Fruit fly (Drosophila melanogaster) whole organism, embryonic: Measurements from ENCODE around the gene Pp2A-29B.
A peak's percentile ranks its signal among the peaks of the same experiment; 100 is the strongest.

Experiments
- Abd-B ChIP-seq: fragments of 200-800 bp; sonication (Bioruptor generic); optimal IDR thresholded peaks from 2 replicates; lab custom pipeline; 2018; ENCODE audit warnings: missing biosample characterization, mild to moderate bottlenecking, missing genetic modification characterization, moderate library complexity
- Bteb2 ChIP-seq: fragments of 200-800 bp; sonication (Bioruptor generic); optimal IDR thresholded peaks from 2 replicates; lab custom pipeline; 2016; ENCODE audit warnings: missing biosample characterization, missing genetic modification characterization
- CG11093 ChIP-seq: fragments of 200-800 bp; sonication (Bioruptor generic); IDR thresholded peaks from 3 replicates; pipeline ENCODE4 v1.3.6; 2022; ENCODE audit warnings: missing biosample characterization, missing genetic modification characterization
- CG12299 ChIP-seq: fragments of 200-800 bp; sonication (Bioruptor generic); optimal IDR thresholded peaks from 2 replicates; lab custom pipeline; 2018; ENCODE audit warnings: missing biosample characterization, mild to moderate bottlenecking, missing genetic modification characterization
- CG1647 ChIP-seq: fragments of 200-800 bp; sonication (Bioruptor generic); optimal IDR thresholded peaks from 3 replicates; lab custom pipeline; 2016; ENCODE audit warnings: missing biosample characterization, missing genetic modification characterization
- CG16863 ChIP-seq: fragments of 200-800 bp; sonication (Bioruptor generic); optimal IDR thresholded peaks from 3 replicates; lab custom pipeline; 2016; ENCODE audit warnings: missing biosample characterization, missing genetic modification characterization
- CG18476 ChIP-seq: fragments of 200-800 bp; sonication (Bioruptor generic); optimal IDR thresholded peaks from 2 replicates; lab custom pipeline; 2016; ENCODE audit warnings: missing biosample characterization, mild to moderate bottlenecking, missing genetic modification characterization
- CG32532 ChIP-seq: fragments of 200-800 bp; sonication (Bioruptor generic); IDR thresholded peaks from 2 replicates; pipeline ENCODE4 v1.3.6; 2022; ENCODE audit warnings: missing biosample characterization, missing genetic modification characterization
- CG32772 ChIP-seq: fragments of 200-800 bp; sonication (Bioruptor generic); IDR thresholded peaks from 2 replicates; pipeline ENCODE4 v1.3.6; 2022; ENCODE audit warnings: missing biosample characterization, missing genetic modification characterization
- CG33213 ChIP-seq: fragments of 200-800 bp; sonication (Bioruptor generic); optimal IDR thresholded peaks from 3 replicates; lab custom pipeline; 2016; ENCODE audit warnings: missing biosample characterization, missing genetic modification characterization
- CG4282 ChIP-seq: fragments of 200-800 bp; sonication (Bioruptor generic); optimal IDR thresholded peaks from 2 replicates; lab custom pipeline; 2016; ENCODE audit warnings: missing biosample characterization, missing genetic modification characterization
- CG4730 ChIP-seq: fragments of 200-800 bp; sonication (Bioruptor generic); IDR thresholded peaks from 2 replicates; pipeline ENCODE4 v1.3.6; 2022; ENCODE audit warnings: missing biosample characterization, missing genetic modification characterization
- CG7786 ChIP-seq: fragments of 200-800 bp; sonication (Bioruptor generic); optimal IDR thresholded peaks from 2 replicates; lab custom pipeline; 2016; ENCODE audit warnings: missing biosample characterization, missing genetic modification characterization
- CG7928 ChIP-seq: fragments of 200-800 bp; sonication (Bioruptor generic); optimal IDR thresholded peaks from 2 replicates; lab custom pipeline; 2017; ENCODE audit warnings: missing biosample characterization, mild to moderate bottlenecking, missing genetic modification characterization
- Chrac-16 ChIP-seq: fragments of 200-800 bp; sonication (Bioruptor generic); optimal IDR thresholded peaks from 3 replicates; lab custom pipeline; 2016; ENCODE audit warnings: missing biosample characterization, missing genetic modification characterization
- CrebB ChIP-seq: fragments of 200-800 bp; sonication (Bioruptor generic); optimal IDR thresholded peaks from 3 replicates; lab custom pipeline; 2018; ENCODE audit warnings: missing biosample characterization, mild to moderate bottlenecking, missing genetic modification characterization
- Dll ChIP-seq: fragments of 200-800 bp; sonication (Bioruptor generic); IDR thresholded peaks from 4 replicates; pipeline ENCODE4 v1.3.6; 2022; ENCODE audit warnings: missing biosample characterization, missing genetic modification characterization; ENCODE audit not compliant: partially characterized antibody
- Doc2 ChIP-seq: fragments of 200-800 bp; sonication (Bioruptor generic); IDR thresholded peaks from 2 replicates; pipeline ENCODE4 v1.3.6; 2022; ENCODE audit warnings: missing biosample characterization, missing genetic modification characterization
- Dp ChIP-seq: fragments of 200-800 bp; sonication (Bioruptor generic); optimal IDR thresholded peaks from 2 replicates; lab custom pipeline; 2018; ENCODE audit warnings: missing biosample characterization, mild to moderate bottlenecking, missing genetic modification characterization, moderate library complexity
- Ets97D ChIP-seq: fragments of 200-800 bp; sonication (Bioruptor generic); optimal IDR thresholded peaks from 3 replicates; lab custom pipeline; 2016; ENCODE audit warnings: missing biosample characterization, missing genetic modification characterization
- Hey ChIP-seq: fragments of 200-800 bp; sonication (Bioruptor generic); optimal IDR thresholded peaks from 3 replicates; lab custom pipeline; 2018; ENCODE audit warnings: missing biosample characterization, mild to moderate bottlenecking, missing genetic modification characterization
- HmgZ ChIP-seq: fragments of 200-800 bp; sonication (Bioruptor generic); optimal IDR thresholded peaks from 2 replicates; lab custom pipeline; 2018; ENCODE audit warnings: missing biosample characterization, mild to moderate bottlenecking, missing genetic modification characterization
- Hmr ChIP-seq: fragments of 200-800 bp; sonication (Bioruptor generic); optimal IDR thresholded peaks from 3 replicates; lab custom pipeline; 2017; ENCODE audit warnings: mild to moderate bottlenecking, missing biosample characterization, missing genetic modification reagents, missing genetic modification characterization
- Hr51 ChIP-seq, 2 experiments: fragments of 200-800 bp; sonication (Bioruptor generic); optimal IDR thresholded peaks; 2 replicates in 1 of 2; 3 replicates in 1 of 2; lab custom pipeline; 2016 to 2018; ENCODE audit warnings: missing biosample characterization in 2 of 2, missing genetic modification characterization in 2 of 2, mild to moderate bottlenecking in 1 of 2, moderate library complexity in 1 of 2
- Hsf ChIP-seq: fragments of 200-800 bp; sonication (Bioruptor generic); optimal IDR thresholded peaks from 3 replicates; lab custom pipeline; 2016; ENCODE audit warnings: missing biosample characterization, missing genetic modification characterization
- Poxn ChIP-seq: fragments of 200-800 bp; sonication (Bioruptor generic); IDR thresholded peaks from 2 replicates; pipeline ENCODE4 v1.3.6; 2022; ENCODE audit warnings: missing biosample characterization, missing genetic modification characterization
- ac ChIP-seq: fragments of 200-800 bp; sonication (Bioruptor generic); optimal IDR thresholded peaks from 3 replicates; lab custom pipeline; 2017; ENCODE audit warnings: missing biosample characterization, mild to moderate bottlenecking, missing genetic modification characterization
- ato ChIP-seq: fragments of 200-800 bp; sonication (Bioruptor generic); IDR thresholded peaks from 2 replicates; pipeline ENCODE4 v1.3.6; 2022; ENCODE audit warnings: missing biosample characterization, missing genetic modification characterization; ENCODE audit not compliant: partially characterized antibody
- bowl ChIP-seq: fragments of 200-800 bp; sonication (Bioruptor generic); IDR thresholded peaks from 2 replicates; pipeline ENCODE4 v1.3.6; 2022; ENCODE audit warnings: missing biosample characterization, missing genetic modification characterization
- cas ChIP-seq: fragments of 200-800 bp; sonication (Bioruptor generic); IDR thresholded peaks from 2 replicates; pipeline ENCODE4 v1.3.6; 2022; ENCODE audit warnings: missing biosample characterization, missing genetic modification characterization
- chm ChIP-seq: fragments of 200-800 bp; sonication (Bioruptor generic); IDR thresholded peaks from 2 replicates; pipeline ENCODE4 v1.3.6; 2022; ENCODE audit warnings: missing biosample characterization, missing genetic modification characterization
- dysf ChIP-seq: fragments of 200-800 bp; sonication (Bioruptor generic); IDR thresholded peaks from 3 replicates; pipeline ENCODE4 v1.3.6; 2022; ENCODE audit warnings: missing biosample characterization, missing genetic modification characterization
- gcm2 ChIP-seq: fragments of 200-800 bp; sonication (Bioruptor generic); optimal IDR thresholded peaks from 2 replicates; lab custom pipeline; 2016; ENCODE audit warnings: missing biosample characterization, missing genetic modification characterization
- gsb-n ChIP-seq: fragments of 200-800 bp; sonication (Bioruptor generic); optimal IDR thresholded peaks from 3 replicates; lab custom pipeline; 2018; ENCODE audit warnings: missing biosample characterization, mild to moderate bottlenecking, missing genetic modification characterization
- lov ChIP-seq, 2 experiments: fragments of 200-800 bp in 1 of 2; fragments of >200 bp in 1 of 2; sonication (Bioruptor generic) in 1 of 2; IDR thresholded peaks in 1 of 2; optimal IDR thresholded peaks in 1 of 2; 2 replicates in 1 of 2; 3 replicates in 1 of 2; pipeline versions ENCODE4 v1.3.6 to Lab custom; 2017 to 2022; ENCODE audit warnings: missing biosample characterization in 1 of 2, missing genetic modification characterization in 1 of 2
- maf-S ChIP-seq: fragments of 200-800 bp; sonication (Bioruptor generic); optimal IDR thresholded peaks from 2 replicates; lab custom pipeline; 2016; ENCODE audit warnings: missing biosample characterization, missing genetic modification characterization
- onecut ChIP-seq: fragments of 200-800 bp; sonication (Bioruptor generic); IDR thresholded peaks from 2 replicates; pipeline ENCODE4 v1.3.6; 2022; ENCODE audit warnings: missing biosample characterization, missing genetic modification characterization
- pb ChIP-seq: fragments of 200-800 bp; sonication (Bioruptor generic); optimal IDR thresholded peaks from 3 replicates; lab custom pipeline; 2016; ENCODE audit warnings: missing biosample characterization, missing genetic modification characterization
- pnt ChIP-seq: fragments of 200-800 bp; sonication (Bioruptor generic); optimal IDR thresholded peaks from 3 replicates; lab custom pipeline; 2016; ENCODE audit warnings: missing biosample characterization, missing genetic modification characterization
- repo ChIP-seq: fragments of 200-800 bp; sonication (Bioruptor generic); optimal IDR thresholded peaks from 2 replicates; lab custom pipeline; 2016; ENCODE audit warnings: missing biosample characterization, missing genetic modification characterization
- sens ChIP-seq: fragments of 200-800 bp; sonication (Bioruptor generic); peaks from one replicate; lab custom pipeline; 2016; ENCODE audit warnings: missing biosample characterization, missing genetic modification characterization
- slou ChIP-seq: fragments of 200-800 bp; sonication (Bioruptor generic); optimal IDR thresholded peaks from 3 replicates; lab custom pipeline; 2016; ENCODE audit warnings: missing biosample characterization, missing genetic modification characterization
- slp2 ChIP-seq: fragments of 200-800 bp; sonication (Bioruptor generic); optimal IDR thresholded peaks from 2 replicates; lab custom pipeline; 2016; ENCODE audit warnings: missing biosample characterization, missing genetic modification characterization
- sob ChIP-seq: fragments of 200-800 bp; sonication (Bioruptor generic); IDR thresholded peaks from 2 replicates; pipeline ENCODE4 v1.3.6; 2022; ENCODE audit warnings: missing biosample characterization, missing genetic modification characterization
- sug ChIP-seq: fragments of 200-800 bp; optimal IDR thresholded peaks from 2 replicates; lab custom pipeline; 2019; ENCODE audit warnings: missing biosample characterization, mild to moderate bottlenecking, missing genetic modification characterization, moderate library complexity
- trem ChIP-seq: fragments of 200-800 bp; optimal IDR thresholded peaks from 3 replicates; lab custom pipeline; 2019; ENCODE audit warnings: missing biosample characterization, mild to moderate bottlenecking, missing genetic modification characterization, moderate library complexity
- ttk ChIP-seq: fragments of 200-800 bp; sonication (Bioruptor generic); IDR thresholded peaks from 2 replicates; pipeline ENCODE4 v2.1.2; 2022; ENCODE audit warnings: missing biosample characterization, missing genetic modification characterization
- usp ChIP-seq: fragments of >200 bp; optimal IDR thresholded peaks from 2 replicates; lab custom pipeline; 2017; ENCODE audit warnings: missing biosample characterization, missing genetic modification characterization
- vvl ChIP-seq: fragments of 200-800 bp; sonication (Bioruptor generic); IDR thresholded peaks from 2 replicates; pipeline ENCODE4 v1.3.6; 2022; ENCODE audit warnings: missing biosample characterization, missing genetic modification characterization
- zfh1 ChIP-seq: fragments of 200-800 bp; sonication (Bioruptor generic); IDR thresholded peaks from 3 replicates; pipeline ENCODE4 v1.3.6; 2022; ENCODE audit warnings: missing biosample characterization, missing genetic modification characterization

Gene Pp2A-29B

DNA sequence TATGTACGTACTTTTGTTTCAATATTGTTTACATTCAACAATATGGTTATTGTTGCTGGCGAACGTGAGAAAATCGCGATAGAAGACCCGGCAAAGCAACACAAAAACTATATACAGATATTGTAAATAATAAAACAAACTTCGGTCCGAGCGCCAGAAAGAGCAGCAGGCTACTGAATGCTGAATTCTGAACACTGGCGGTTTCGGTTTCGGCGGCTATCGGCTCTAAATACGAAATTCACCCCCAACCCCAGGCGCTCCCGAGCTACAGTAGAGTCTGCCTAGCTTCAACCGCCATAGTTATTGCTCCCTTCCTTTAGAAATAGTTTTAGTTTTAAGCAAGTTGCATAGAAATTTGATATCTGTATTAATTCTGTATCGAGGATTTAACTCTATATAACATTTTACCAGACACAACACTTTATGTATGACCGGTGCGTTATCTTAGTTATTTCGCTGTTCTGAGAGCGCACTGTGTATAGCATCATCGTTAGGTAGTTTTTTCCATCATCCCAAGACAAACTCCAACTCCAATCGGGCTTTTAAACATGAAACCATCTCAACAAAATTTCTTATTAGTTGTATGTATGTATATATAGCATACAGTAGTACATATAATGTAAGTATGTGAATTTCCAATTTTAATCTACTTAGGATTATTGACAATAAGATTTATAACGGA, 3.4 kb upstream of the Pp2A-29B start, which contains the start of gene CG7627 (continued):
- TF ChIP-seq CG11093 (GFP tag; lab: Robert Waterston, UW): peak; percentile 63; the same call in 1 of the 3 replicates
- peak; percentile 72; the same call in 1 of the 2 replicates for TF ChIP-seq chm (GFP tag; lab: Robert Waterston, UW)
- peak; percentile 55 for TF ChIP-seq sug (tag; lab: Kevin White, UChicago)
- peak; percentile 72 for TF ChIP-seq ttk (GFP tag; lab: Robert Waterston, UW)
- TF ChIP-seq slou (GFP tag; lab: Kevin White, UChicago): peak; percentile 17
- TF ChIP-seq CG18476 (GFP tag; lab: Kevin White, UChicago): peak; percentile 64
- peak; percentile 54 for TF ChIP-seq onecut
- no peak for TF ChIP-seq Dp (GFP tag; lab: Kevin White, UChicago)
- peak; percentile 46 for TF ChIP-seq HmgZ (tag; lab: Kevin White, UChicago)
- peak; percentile 43 for TF ChIP-seq maf-S (GFP tag; lab: Kevin White, UChicago)
- peak; percentile 59 for TF ChIP-seq pnt (GFP tag; lab: Kevin White, UChicago)
- TF ChIP-seq Ets97D (GFP tag; lab: Kevin White, UChicago): peak; percentile 42
- TF ChIP-seq CG33213 (GFP tag; lab: Kevin White, UChicago): peak; percentile 34
- no peak for TF ChIP-seq usp (GFP tag; lab: Kevin White, UChicago)
- TF ChIP-seq dysf: peak; percentile 86
- TF ChIP-seq CG32772 (GFP tag; lab: Robert Waterston, UW): peak; percentile 56
- TF ChIP-seq CG7928: peak; percentile 49
- peak; percentile 47 for TF ChIP-seq Abd-B (GFP tag; lab: Kevin White, UChicago)
- peak; percentile 10 for TF ChIP-seq Bteb2
- peak; percentile 83 for TF ChIP-seq vvl
- no peak for TF ChIP-seq lov (optimal IDR thresholded peaks at IDR 0.05; lab: Kevin White, UChicago)
- peak; percentile 68; the same call in 2 of the 3 replicates for TF ChIP-seq lov (GFP tag; IDR thresholded peaks at IDR 0.05; lab: Robert Waterston, UW)
- peak; percentile 82 for TF ChIP-seq zfh1
- no peak for TF ChIP-seq ac (GFP tag; lab: Kevin White, UChicago)
- TF ChIP-seq bowl (GFP tag; lab: Robert Waterston, UW): no peak
- peak; percentile 88 for TF ChIP-seq CG32532 (GFP tag; lab: Robert Waterston, UW)
- no peak for TF ChIP-seq CG4282 (GFP tag; lab: Kevin White, UChicago)
- TF ChIP-seq cas (GFP tag; lab: Robert Waterston, UW): peak; percentile 44; the same call in 1 of the 2 replicates
- peak; percentile 21; the same call in 1 of the 2 replicates for TF ChIP-seq Doc2 (GFP tag; lab: Robert Waterston, UW)
- peak; percentile 64 for TF ChIP-seq sob (GFP tag; lab: Robert Waterston, UW)
- peak; percentile 87 for TF ChIP-seq CG7786
- peak; percentile 19 for TF ChIP-seq gsb-n (tag; lab: Kevin White, UChicago)
- TF ChIP-seq CG12299 (tag; lab: Kevin White, UChicago): peak; percentile 71
- TF ChIP-seq CG4730 (GFP tag; lab: Robert Waterston, UW): peak; percentile 67
- TF ChIP-seq ato (GFP tag; lab: Robert Waterston, UW): no peak
- peak; percentile 70 for TF ChIP-seq Poxn (GFP tag; lab: Robert Waterston, UW)
- TF ChIP-seq repo: peak; percentile 73
- peak; percentile 96 for TF ChIP-seq sens (GFP tag; lab: Kevin White, UChicago)
- no peak for TF ChIP-seq Hey (tag; lab: Kevin White, UChicago)
- TF ChIP-seq Hr51 (GFP tag; optimal IDR thresholded peaks at IDR 0.05; lab: Kevin White, UChicago): peak; percentile 21 to 77
- peak; percentile 57 for TF ChIP-seq gcm2 (GFP tag; lab: Kevin White, UChicago)
- TF ChIP-seq pb (GFP tag; lab: Kevin White, UChicago): peak; percentile 67
- peak; percentile 64 for TF ChIP-seq CrebB (tag; lab: Kevin White, UChicago)
- TF ChIP-seq Chrac-16 (GFP tag; lab: Kevin White, UChicago): peak; percentile 62
- TF ChIP-seq CG1647 (GFP tag; lab: Kevin White, UChicago): peak; percentile 46
- TF ChIP-seq CG16863: peak; percentile 40
- TF ChIP-seq Hmr: peak; percentile 84
- peak; percentile 12 for TF ChIP-seq slp2
- peak; percentile 74 for TF ChIP-seq Hsf
- peak; percentile 25 for TF ChIP-seq trem
- TF ChIP-seq Dll (GFP tag; lab: Robert Waterston, UW): no peak
